Worm (Caenorhabditis elegans) whole organism, L4/young adult: ENCODE results near the gene F20C5.5.

Experiments used
- W03F9.2 ChIP-seq: fragments of 150-350 bp; optimal IDR thresholded peaks from 2 replicates; lab custom pipeline; 2014; ENCODE audit warnings: missing biosample characterization, missing genetic modification characterization
- dao-5 ChIP-seq: sonication (generic microtip); optimal IDR thresholded peaks from 2 replicates; lab custom pipeline; 2016; ENCODE audit warnings: missing genotype, missing genetic modification characterization, moderate library complexity, missing compliant biosample characterization
- him-1 ChIP-seq: sonication (generic microtip); optimal IDR thresholded peaks from 2 replicates; lab custom pipeline; 2016; ENCODE audit warnings: missing genotype, missing genetic modification reagents, missing genetic modification characterization, missing compliant biosample characterization

The F20C5.5 gene

ce11 chrIV:8786654-8787053 is 17.2 kb upstream of the F20C5.5 start, which contains the start of gene C33D9.8:
Gene C33D9.8 (minus strand): TSS chrIV:8786752.
- no peak for TF ChIP-seq W03F9.2 (tag; lab: Kevin White, UChicago)
- no peak for TF ChIP-seq dao-5 (tag; lab: Kevin White, UChicago)
- no peak for TF ChIP-seq him-1 (tag; lab: Kevin White, UChicago)

DNA sequence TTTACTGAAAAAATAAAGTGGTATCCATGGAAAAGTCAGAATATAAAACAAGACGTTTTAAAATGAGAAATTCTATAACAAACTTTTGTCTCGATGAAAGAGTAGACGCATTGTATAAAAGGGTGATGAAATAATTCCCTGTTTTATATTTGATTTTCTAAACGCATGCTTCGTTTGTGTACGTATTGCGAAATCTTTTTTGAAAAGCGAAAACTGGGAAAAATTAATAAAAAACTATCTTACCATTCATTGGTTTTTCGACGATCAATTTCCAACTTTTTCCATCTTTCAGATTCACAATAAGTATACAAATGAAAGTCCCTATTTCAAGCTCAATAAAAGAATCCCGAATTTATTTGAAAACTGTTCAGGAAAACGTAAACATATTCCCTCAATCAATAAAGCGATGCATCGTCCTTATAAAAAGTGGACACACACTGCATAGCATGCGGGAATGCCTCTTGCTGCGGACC is 15.5 kb upstream of the F20C5.5 start, which contains the start of gene C33D9.13:
C33D9.13 (minus strand) TSS at position 423 of the 473 bp plus-strand sequence.
- no peak for TF ChIP-seq W03F9.2 (tag; lab: Kevin White, UChicago)
- no peak for TF ChIP-seq dao-5 (tag; lab: Kevin White, UChicago)
- TF ChIP-seq him-1 (tag; lab: Kevin White, UChicago), result no peak

ce11 chrIV:8782172-8782571 is 12.7 kb upstream of the F20C5.5 start:
- TF ChIP-seq him-1 (tag; lab: Kevin White, UChicago) (no peak), dao-5 (tag; lab: Kevin White, UChicago) (no peak), W03F9.2 (tag; lab: Kevin White, UChicago) (no peak)

DNA sequence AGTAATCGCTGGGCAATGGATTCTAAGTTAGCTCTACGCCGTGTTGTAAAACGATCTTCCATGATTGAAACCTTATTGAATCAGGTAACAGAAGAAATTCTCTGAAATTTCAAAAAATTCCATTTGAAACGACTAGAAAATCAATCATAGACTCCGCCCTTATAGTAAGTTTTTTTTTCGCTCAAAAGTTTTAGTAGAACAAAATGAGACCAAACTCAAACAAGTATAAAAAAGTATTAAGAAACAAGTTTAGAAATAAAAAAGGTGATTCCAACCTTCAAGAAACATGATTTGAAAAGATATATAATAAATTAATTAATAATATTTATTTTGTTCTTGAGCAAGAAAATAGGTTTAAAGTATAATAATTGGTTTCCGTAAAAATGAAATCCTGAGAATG is 8.6 kb upstream of the F20C5.5 start, which contains the start of gene C33D9.6:
C33D9.6 (minus strand) TSS at position 101 of the 400 bp plus-strand sequence.
- TF ChIP-seq him-1 (tag; lab: Kevin White, UChicago) (no peak), W03F9.2 (tag; lab: Kevin White, UChicago) (no peak), dao-5 (tag; lab: Kevin White, UChicago) (no peak)

- TF ChIP-seq W03F9.2 (tag; lab: Kevin White, UChicago), result no peak
- no peak for TF ChIP-seq him-1 (tag; lab: Kevin White, UChicago)
- TF ChIP-seq dao-5 (tag; lab: Kevin White, UChicago), result no peak
Observed at ce11 chrIV:8772800-8773256, 3.4 kb upstream of the F20C5.5 start, which contains the start of gene F20C5.6. Gene F20C5.6 (minus strand): TSS chrIV:8773206.

ce11 chrIV:8764567-8764966 is 4.9 kb downstream of the F20C5.5 start, which contains the start of gene cdc-50.B:
Gene cdc-50.B (plus strand): TSS chrIV:8764867.
- no peak for TF ChIP-seq dao-5 (tag; lab: Kevin White, UChicago)
- TF ChIP-seq him-1 (tag; lab: Kevin White, UChicago), result no peak
- TF ChIP-seq W03F9.2 (tag; lab: Kevin White, UChicago), result no peak

DNA sequence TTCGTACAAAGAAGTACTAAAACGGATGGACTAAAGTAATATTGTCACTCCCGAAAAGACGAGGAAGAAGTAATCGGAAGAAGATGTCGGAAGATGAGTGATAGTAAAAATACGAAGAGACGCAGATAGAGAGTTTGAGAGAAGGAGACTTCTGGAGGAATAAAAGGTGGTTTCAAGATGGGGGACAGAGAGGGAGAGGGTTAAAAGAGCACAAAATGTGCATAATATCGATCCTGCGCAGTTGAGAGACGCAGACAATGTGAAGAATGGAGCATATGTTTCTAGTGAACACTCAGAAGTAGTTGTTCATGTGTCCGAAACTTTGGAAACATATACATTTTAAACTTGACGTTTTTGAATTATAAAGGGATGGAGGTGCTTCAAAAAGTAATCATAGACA is 7.0 kb downstream of the F20C5.5 start:
- TF ChIP-seq dao-5 (tag; lab: Kevin White, UChicago) (no peak), W03F9.2 (tag; lab: Kevin White, UChicago) (no peak), him-1 (tag; lab: Kevin White, UChicago) (no peak)

DNA sequence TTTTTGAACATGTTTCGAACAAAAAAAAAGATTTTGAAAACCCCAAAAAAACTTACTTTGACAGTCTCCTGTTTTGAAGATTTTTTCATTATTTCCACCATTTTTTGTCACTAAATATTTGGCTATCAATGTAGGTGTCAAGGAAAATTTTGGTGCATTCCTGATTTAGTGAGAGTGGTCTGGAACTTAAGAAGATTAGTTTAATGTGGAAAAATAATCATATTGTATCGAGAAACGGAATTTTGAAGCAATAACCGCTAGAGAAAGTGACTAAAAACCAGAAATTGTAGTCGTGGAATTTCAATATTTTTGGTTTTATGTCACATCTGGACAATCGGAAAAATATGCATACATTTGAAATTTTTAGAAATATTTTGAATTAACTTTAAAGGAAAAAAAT is 7.5 kb downstream of the F20C5.5 start, which contains the start of the genes F20C5.11 and klp-11:
F20C5.11 (minus strand) TSS at position 101 of the 400 bp plus-strand sequence.
klp-11 (minus strand) TSS at position 171 of the 400 bp plus-strand sequence.
- TF ChIP-seq W03F9.2 (tag; lab: Kevin White, UChicago), result no peak
- no peak for TF ChIP-seq dao-5 (tag; lab: Kevin White, UChicago)
- no peak for TF ChIP-seq him-1 (tag; lab: Kevin White, UChicago)

ce11 chrIV:8758620-8759019 is 10.8 kb downstream of the F20C5.5 start:
- no peak for TF ChIP-seq dao-5 (tag; lab: Kevin White, UChicago)
- TF ChIP-seq him-1 (tag; lab: Kevin White, UChicago), result no peak
- no peak for TF ChIP-seq W03F9.2 (tag; lab: Kevin White, UChicago)

ce11 chrIV:8757729-8758128 is 11.7 kb downstream of the F20C5.5 start:
- TF ChIP-seq W03F9.2 (tag; lab: Kevin White, UChicago), result no peak
- no peak for TF ChIP-seq him-1 (tag; lab: Kevin White, UChicago)
- no peak for TF ChIP-seq dao-5 (tag; lab: Kevin White, UChicago)

ce11 chrIV:8754727-8755126 is 14.7 kb downstream of the F20C5.5 start, which contains the start of gene elli-1:
Gene elli-1 (minus strand): TSS chrIV:8754827.
- TF ChIP-seq W03F9.2 (tag; lab: Kevin White, UChicago), result no peak
- no peak for TF ChIP-seq him-1 (tag; lab: Kevin White, UChicago)
- no peak for TF ChIP-seq dao-5 (tag; lab: Kevin White, UChicago)

ce11 chrIV:8754146-8754545 is 15.3 kb downstream of the F20C5.5 start:
- no peak for TF ChIP-seq dao-5 (tag; lab: Kevin White, UChicago)
- TF ChIP-seq him-1 (tag; lab: Kevin White, UChicago), result no peak
- no peak for TF ChIP-seq W03F9.2 (tag; lab: Kevin White, UChicago)

DNA sequence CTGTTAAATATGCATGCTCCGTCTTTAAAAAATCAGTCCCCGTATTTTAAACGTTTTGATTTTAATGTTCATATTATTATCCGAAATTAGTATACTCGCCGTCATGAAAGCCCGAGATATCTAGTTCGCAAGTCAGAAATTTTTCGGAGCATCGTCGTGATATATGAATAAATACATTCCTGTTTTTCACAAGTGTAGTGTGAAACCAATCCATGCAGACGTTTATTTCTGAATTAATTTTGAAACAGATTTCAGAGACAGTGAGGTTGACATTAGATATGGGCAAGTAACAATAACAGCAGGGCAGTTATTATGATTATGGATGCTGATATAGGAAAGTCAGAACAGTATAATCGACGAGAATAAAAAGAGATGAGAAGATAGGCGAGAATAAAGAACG is 16.9 kb downstream of the F20C5.5 start:
- TF ChIP-seq him-1 (tag; lab: Kevin White, UChicago) (no peak), W03F9.2 (tag; lab: Kevin White, UChicago) (no peak), dao-5 (tag; lab: Kevin White, UChicago) (no peak)

- TF ChIP-seq dao-5 (tag; lab: Kevin White, UChicago) (no peak), W03F9.2 (tag; lab: Kevin White, UChicago) (no peak), him-1 (tag; lab: Kevin White, UChicago) (no peak)
Observed at ce11 chrIV:8748967-8749366, 20.5 kb downstream of the F20C5.5 start.
